Fruit fly (Drosophila melanogaster): ENCODE results near the gene PIG-K.

The PIG-K gene

dm6 chrX:2032160-2032801 is 23.1 kb upstream of the PIG-K start:
- peak; percentile 32 for TF ChIP-seq CG8290 (GFP tag; optimal IDR thresholded peaks at IDR 0.05)
- TF ChIP-seq CG8290 (tag; optimal IDR thresholded peaks at IDR 0.05): no peak
- TF ChIP-seq pb (GFP tag; optimal IDR thresholded peaks at IDR 0.05): no peak
- TF ChIP-seq sens (GFP tag): peak; percentile 59
- TF ChIP-seq Ssrp (tag; optimal IDR thresholded peaks at IDR 0.05): peak; percentile 14
- TF ChIP-seq CG6683 (GFP tag; optimal IDR thresholded peaks at IDR 0.05): no peak
- peak; percentile 80 for TF ChIP-seq Sry-β (GFP tag; optimal IDR thresholded peaks at IDR 0.05)

DNA sequence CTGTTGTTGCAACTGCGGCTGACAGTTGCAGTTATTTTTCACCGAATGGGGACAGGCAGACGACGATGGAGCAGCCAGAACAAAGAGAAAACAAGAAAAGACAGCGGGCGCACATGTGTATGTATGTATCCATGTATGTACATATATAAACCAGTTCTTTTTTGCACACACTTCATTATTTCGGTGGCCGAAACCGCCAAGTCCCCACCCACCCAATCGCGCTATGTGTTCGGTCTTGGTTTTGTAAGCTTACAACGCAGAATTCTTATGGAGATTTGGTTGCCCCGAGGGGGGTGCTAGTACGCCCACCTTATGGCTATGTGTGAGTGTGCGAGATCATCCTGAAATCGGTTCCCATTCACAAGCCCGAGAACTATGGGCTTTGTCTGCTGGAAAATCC is 22.1 kb upstream of the PIG-K start:
- TF ChIP-seq croc (GFP tag; conservative IDR thresholded peaks at IDR 0.05) (no peak), abd-A (tag; optimal IDR thresholded peaks at IDR 0.05) (no peak), ac (GFP tag; optimal IDR thresholded peaks at IDR 0.05) (no peak), al (GFP tag; IDR thresholded peaks at IDR 0.05) (no peak), Bgb (GFP tag; IDR thresholded peaks at IDR 0.05; ENCODE audit: partially characterized antibody) (no peak), row (GFP tag; IDR thresholded peaks at IDR 0.05) (no peak), CG11247 (GFP tag; IDR thresholded peaks at IDR 0.05) (no peak), Adf1 (GFP tag; IDR thresholded peaks at IDR 0.05) (no peak), CG30020 (tag; optimal IDR thresholded peaks at IDR 0.05) (no peak), Kr (GFP tag; optimal IDR thresholded peaks at IDR 0.05) (no peak)

- TF ChIP-seq MTF-1 (GFP tag; optimal IDR thresholded peaks at IDR 0.05; ENCODE audit: borderline replicate concordance): peak; percentile 53
- peak; percentile 51 for TF ChIP-seq Med (GFP tag)
- TF ChIP-seq HmgZ (tag; optimal IDR thresholded peaks at IDR 0.05): no peak
- peak; percentile 48 for TF ChIP-seq CG17385 (GFP tag; optimal IDR thresholded peaks at IDR 0.05)
- TF ChIP-seq CG6791 (GFP tag; IDR thresholded peaks at IDR 0.05; ENCODE audit: partially characterized antibody): no peak
- TF ChIP-seq crc (GFP tag; optimal IDR thresholded peaks at IDR 0.05): no peak
- TF ChIP-seq CG12219 (GFP tag; optimal IDR thresholded peaks at IDR 0.05): peak; percentile 25
- TF ChIP-seq CG14710 (tag; optimal IDR thresholded peaks at IDR 0.05): peak; percentile 12
- peak; percentile 39 for TF ChIP-seq CG10431 (GFP tag; optimal IDR thresholded peaks at IDR 0.05)
- TF ChIP-seq BtbVII (GFP tag; optimal IDR thresholded peaks at IDR 0.05): no peak
- TF ChIP-seq CG16779 (GFP tag; IDR thresholded peaks at IDR 0.05): no peak
- TF ChIP-seq Dll (GFP tag; IDR thresholded peaks at IDR 0.05; ENCODE audit: partially characterized antibody): no peak
- no peak for TF ChIP-seq E2f2 (GFP tag; IDR thresholded peaks at IDR 0.05)
- TF ChIP-seq CG33557 (GFP tag; optimal IDR thresholded peaks at IDR 0.05): peak; percentile 33
- TF ChIP-seq CG9215 (GFP tag; IDR thresholded peaks at IDR 0.05): no peak
- no peak for TF ChIP-seq knrl (GFP tag; IDR thresholded peaks at IDR 0.05; ENCODE audit: partially characterized antibody)
- no peak for TF ChIP-seq CkIIα-i1 (GFP tag; IDR thresholded peaks at IDR 0.05)
- TF ChIP-seq CG6765 (GFP tag; optimal IDR thresholded peaks at IDR 0.05): peak; percentile 10
- TF ChIP-seq CG42726 (GFP tag; IDR thresholded peaks at IDR 0.05; ENCODE audit: partially characterized antibody): no peak
- no peak for TF ChIP-seq CG4617 (GFP tag; optimal IDR thresholded peaks at IDR 0.05; ENCODE audit: borderline replicate concordance)
- peak; percentile 32 for TF ChIP-seq CG34376 (GFP tag; optimal IDR thresholded peaks at IDR 0.05)
- peak; percentile 50; the same call in 2 of the 3 replicates for TF ChIP-seq ci (GFP tag; IDR thresholded peaks at IDR 0.05)
- no peak for TF ChIP-seq ac (GFP tag; optimal IDR thresholded peaks at IDR 0.05)
- no peak for TF ChIP-seq Camta (GFP tag; optimal IDR thresholded peaks at IDR 0.05)
- no peak for TF ChIP-seq CG9437 (GFP tag; optimal IDR thresholded peaks at IDR 0.05)
- TF ChIP-seq E2f1 (GFP tag; IDR thresholded peaks at IDR 0.05): no peak
- no peak for TF ChIP-seq CG30431 (GFP tag; optimal IDR thresholded peaks at IDR 0.05)
- TF ChIP-seq CG1832 (GFP tag; optimal IDR thresholded peaks at IDR 0.05): peak; percentile 30
- no peak for TF ChIP-seq CG3281 (GFP tag; optimal IDR thresholded peaks at IDR 0.05)
- 0 out of 3 replicates have a peak, but pooled peaks have one; percentile 35 for TF ChIP-seq gce (GFP tag; IDR thresholded peaks at IDR 0.05)
- no peak for TF ChIP-seq Hr51 (GFP tag; optimal IDR thresholded peaks at IDR 0.05)
- peak; percentile 25 for TF ChIP-seq CG4707 (GFP tag; optimal IDR thresholded peaks at IDR 0.05)
Observed at dm6 chrX:2024819-2025218, 15.7 kb upstream of the PIG-K start.
